Fruit fly (Drosophila melanogaster) whole organism, wandering third instar larva: ENCODE results near the gene CG12009.

Source experiments
- Hr78 ChIP-seq: fragments of >200 bp; optimal IDR thresholded peaks from 2 replicates; lab custom pipeline; 2017; ENCODE audit warnings: missing biosample characterization, missing genetic modification characterization
- Myc ChIP-seq: fragments of >200 bp; optimal IDR thresholded peaks from 2 replicates; lab custom pipeline; 2017
- Sp1 ChIP-seq: fragments of 200-800 bp; sonication (Bioruptor generic); optimal IDR thresholded peaks from 3 replicates; lab custom pipeline; 2019; ENCODE audit warnings: missing biosample characterization, mild to moderate bottlenecking, missing genetic modification characterization, moderate library complexity
- pan ChIP-seq: fragments of >200 bp; optimal IDR thresholded peaks from 2 replicates; lab custom pipeline; 2017

- no peak for TF ChIP-seq Hr78 (GFP tag; lab: Kevin White, UChicago)
- TF ChIP-seq Myc: no peak
- no peak for TF ChIP-seq Sp1 (GFP tag; lab: Kevin White, UChicago)
- TF ChIP-seq pan (lab: Kevin White, UChicago): no peak
Observed at dm6 chr3L:3283264-3283663, 8.0 kb upstream of the CG12009 start.
